Fruit fly (Drosophila melanogaster) whole organism, embryonic: ENCODE results near the gene dia.

Experiments
- Abd-B ChIP-seq: fragments of 200-800 bp; sonication (Bioruptor generic); optimal IDR thresholded peaks from 2 replicates; lab custom pipeline; 2018; ENCODE audit warnings: missing biosample characterization, mild to moderate bottlenecking, missing genetic modification characterization, moderate library complexity
- Antp ChIP-seq: fragments of 200-800 bp; sonication (Bioruptor generic); optimal IDR thresholded peaks from 3 replicates; lab custom pipeline; 2016; ENCODE audit warnings: missing biosample characterization, missing genetic modification characterization
- Atf3 ChIP-seq: fragments of 200-800 bp; sonication (Bioruptor generic); optimal IDR thresholded peaks from 3 replicates; lab custom pipeline; 2016; ENCODE audit warnings: missing biosample characterization, missing genetic modification characterization
- CG10209 ChIP-seq: fragments of 200-800 bp; sonication (Bioruptor generic); optimal IDR thresholded peaks from 3 replicates; lab custom pipeline; 2017; ENCODE audit warnings: missing biosample characterization, mild to moderate bottlenecking, missing genetic modification characterization, missing genetic modification reagents
- CG10462 ChIP-seq: fragments of 200-800 bp; sonication (Bioruptor generic); optimal IDR thresholded peaks from 2 replicates; lab custom pipeline; 2016; ENCODE audit warnings: missing biosample characterization, missing genetic modification characterization
- CG10543 ChIP-seq: fragments of 200-800 bp; sonication (Bioruptor generic); optimal IDR thresholded peaks from 3 replicates; lab custom pipeline; 2017; ENCODE audit warnings: missing biosample characterization, mild to moderate bottlenecking, missing genetic modification characterization, moderate library complexity
- CG11085 ChIP-seq: fragments of 200-800 bp; sonication (Bioruptor generic); IDR thresholded peaks from 2 replicates; pipeline ENCODE4 v1.3.6; 2022; ENCODE audit warnings: missing biosample characterization, missing genetic modification characterization
- CG13123 ChIP-seq: fragments of 200-800 bp; sonication (Bioruptor generic); optimal IDR thresholded peaks from 2 replicates; lab custom pipeline; 2016; ENCODE audit warnings: missing biosample characterization, missing genetic modification characterization
- CG14441 ChIP-seq: fragments of 200-800 bp; sonication (Bioruptor generic); IDR thresholded peaks from 2 replicates; pipeline ENCODE4 v1.3.6; 2022; ENCODE audit warnings: missing biosample characterization, missing genetic modification characterization
- CG1832 ChIP-seq: fragments of 200-800 bp; sonication (Bioruptor generic); optimal IDR thresholded peaks from 2 replicates; lab custom pipeline; 2017; ENCODE audit warnings: missing biosample characterization, mild to moderate bottlenecking, missing genetic modification characterization, inconsistent platforms
- CG34422 ChIP-seq: fragments of 200-800 bp; sonication (Bioruptor generic); IDR thresholded peaks from 3 replicates; pipeline ENCODE4 v1.3.6; 2022; ENCODE audit warnings: missing biosample characterization, missing genetic modification characterization
- CG3726 ChIP-seq: fragments of 200-800 bp; sonication (Bioruptor generic); IDR thresholded peaks from 3 replicates; pipeline ENCODE4, ENCODE4 v1.3.6; 2022; ENCODE audit warnings: missing biosample characterization, missing genetic modification characterization
- CG4328 ChIP-seq: fragments of 200-800 bp; sonication (Bioruptor generic); optimal IDR thresholded peaks from 3 replicates; lab custom pipeline; 2017; ENCODE audit warnings: missing biosample characterization, missing genetic modification reagents, missing genetic modification characterization
- CG43689 ChIP-seq: fragments of 200-800 bp; sonication (Bioruptor generic); IDR thresholded peaks from 2 replicates; pipeline ENCODE4 v1.3.6; 2022; ENCODE audit warnings: missing biosample characterization, missing genetic modification characterization
- CG4854 ChIP-seq: fragments of 200-800 bp; sonication (Bioruptor generic); optimal IDR thresholded peaks from 2 replicates; lab custom pipeline; 2016; ENCODE audit warnings: missing biosample characterization, missing genetic modification characterization, inconsistent platforms
- CG6654 ChIP-seq: fragments of 200-800 bp; sonication (Bioruptor generic); optimal IDR thresholded peaks from 2 replicates; lab custom pipeline; 2017; ENCODE audit warnings: missing biosample characterization, mild to moderate bottlenecking, missing genetic modification characterization
- CG6683 ChIP-seq: fragments of 200-800 bp; sonication (Bioruptor generic); optimal IDR thresholded peaks from 2 replicates; lab custom pipeline; 2017; ENCODE audit warnings: missing biosample characterization, mild to moderate bottlenecking, missing genetic modification characterization, missing genetic modification reagents
- CG6689 ChIP-seq: fragments of 200-800 bp; sonication (Bioruptor generic); IDR thresholded peaks from 2 replicates; pipeline ENCODE4 v1.3.6; 2022; ENCODE audit warnings: missing biosample characterization, missing genetic modification characterization
- CG6854 ChIP-seq: fragments of 200-800 bp; sonication (Bioruptor generic); optimal IDR thresholded peaks from 3 replicates; lab custom pipeline; 2017; ENCODE audit warnings: missing biosample characterization, mild to moderate bottlenecking, missing genetic modification characterization
- CG7372 ChIP-seq: fragments of 200-800 bp; sonication (Bioruptor generic); IDR thresholded peaks from 2 replicates; pipeline ENCODE4 v1.3.6; 2022; ENCODE audit warnings: missing biosample characterization, missing genetic modification characterization
- CG7963 ChIP-seq: fragments of 200-800 bp; sonication (Bioruptor generic); IDR thresholded peaks from 3 replicates; pipeline ENCODE4 v1.3.6; 2022; ENCODE audit warnings: missing biosample characterization, missing genetic modification characterization; ENCODE audit not compliant: partially characterized antibody
- CG7987 ChIP-seq: fragments of 200-800 bp; sonication (Bioruptor generic); optimal IDR thresholded peaks from 2 replicates; lab custom pipeline; 2018; ENCODE audit warnings: missing biosample characterization, mild to moderate bottlenecking, missing genetic modification characterization, moderate library complexity
- Camta ChIP-seq: fragments of 200-800 bp; sonication (Bioruptor generic); optimal IDR thresholded peaks from 2 replicates; lab custom pipeline; 2016; ENCODE audit warnings: missing biosample characterization, missing genetic modification characterization
- Dip3 ChIP-seq: fragments of 200-800 bp; sonication (Bioruptor generic); optimal IDR thresholded peaks from 3 replicates; lab custom pipeline; 2016; ENCODE audit warnings: missing biosample characterization, missing genetic modification characterization
- E2f1 ChIP-seq: fragments of 200-800 bp; sonication (Bioruptor generic); IDR thresholded peaks from 2 replicates; pipeline ENCODE4 v1.3.6; 2022; ENCODE audit warnings: missing biosample characterization, missing genetic modification characterization
- ERR ChIP-seq: fragments of 200-800 bp; sonication (Bioruptor generic); optimal IDR thresholded peaks from 2 replicates; lab custom pipeline; 2016; ENCODE audit warnings: missing biosample characterization, missing genetic modification characterization
- HLH54F ChIP-seq: fragments of 200-800 bp; sonication (Bioruptor generic); optimal IDR thresholded peaks from 3 replicates; lab custom pipeline; 2016; ENCODE audit warnings: missing biosample characterization, missing genetic modification characterization
- HmgD ChIP-seq: fragments of 200-800 bp; sonication (Bioruptor generic); optimal IDR thresholded peaks from 3 replicates; lab custom pipeline; 2016; ENCODE audit warnings: missing biosample characterization, missing genetic modification characterization
- Hmr ChIP-seq: fragments of 200-800 bp; sonication (Bioruptor generic); optimal IDR thresholded peaks from 3 replicates; lab custom pipeline; 2017; ENCODE audit warnings: mild to moderate bottlenecking, missing biosample characterization, missing genetic modification reagents, missing genetic modification characterization
- Hr39 ChIP-seq: fragments of >200 bp; optimal IDR thresholded peaks from 2 replicates; lab custom pipeline; 2017
- MESR4 ChIP-seq: fragments of 200-800 bp; sonication (Bioruptor generic); optimal IDR thresholded peaks from 2 replicates; lab custom pipeline; 2018; ENCODE audit warnings: missing biosample characterization, mild to moderate bottlenecking, missing genetic modification characterization, moderate library complexity
- Meics ChIP-seq: fragments of 200-800 bp; sonication (Bioruptor generic); optimal IDR thresholded peaks from 2 replicates; lab custom pipeline; 2017; ENCODE audit warnings: missing biosample characterization, mild to moderate bottlenecking, missing genetic modification characterization
- NK7.1 ChIP-seq: fragments of 200-800 bp; sonication (Bioruptor generic); optimal IDR thresholded peaks from 3 replicates; lab custom pipeline; 2016; ENCODE audit warnings: missing biosample characterization, missing genetic modification characterization
- Sry-β ChIP-seq: fragments of 200-800 bp; sonication (Bioruptor generic); optimal IDR thresholded peaks from 2 replicates; lab custom pipeline; 2018; ENCODE audit warnings: missing biosample characterization, mild to moderate bottlenecking, missing genetic modification characterization, moderate library complexity
- Ssrp ChIP-seq: fragments of 200-800 bp; sonication (Bioruptor generic); optimal IDR thresholded peaks from 2 replicates; lab custom pipeline; 2018; ENCODE audit warnings: missing biosample characterization, mild to moderate bottlenecking, missing genetic modification characterization, moderate library complexity
- ac ChIP-seq: fragments of 200-800 bp; sonication (Bioruptor generic); optimal IDR thresholded peaks from 3 replicates; lab custom pipeline; 2017; ENCODE audit warnings: missing biosample characterization, mild to moderate bottlenecking, missing genetic modification characterization
- amos ChIP-seq: fragments of 200-800 bp; sonication (Bioruptor generic); IDR thresholded peaks from 2 replicates; pipeline ENCODE4 v1.3.6; 2022; ENCODE audit warnings: missing biosample characterization, missing genetic modification characterization; ENCODE audit not compliant: partially characterized antibody
- bigmax ChIP-seq: fragments of 200-800 bp; sonication (Bioruptor generic); optimal IDR thresholded peaks from 2 replicates; lab custom pipeline; 2018; ENCODE audit warnings: missing biosample characterization, mild to moderate bottlenecking, missing genetic modification characterization
- btn ChIP-seq: fragments of 200-800 bp; sonication (Bioruptor generic); optimal IDR thresholded peaks from 2 replicates; lab custom pipeline; 2016; ENCODE audit warnings: missing biosample characterization, missing genetic modification characterization
- chm ChIP-seq: fragments of 200-800 bp; sonication (Bioruptor generic); IDR thresholded peaks from 2 replicates; pipeline ENCODE4 v1.3.6; 2022; ENCODE audit warnings: missing biosample characterization, missing genetic modification characterization
- dpn ChIP-seq, 2 experiments: fragments of 200-800 bp; sonication (Bioruptor generic); optimal IDR thresholded peaks; 3 replicates each; lab custom pipeline; 2016; ENCODE audit warnings: missing biosample characterization in 2 of 2, missing genetic modification characterization in 2 of 2
- grau ChIP-seq: fragments of 200-800 bp; optimal IDR thresholded peaks from 3 replicates; lab custom pipeline; 2019; ENCODE audit warnings: missing biosample characterization, mild to moderate bottlenecking, missing genetic modification characterization, moderate library complexity
- gsb ChIP-seq: fragments of 200-800 bp; sonication (Bioruptor generic); IDR thresholded peaks from 2 replicates; pipeline ENCODE4 v1.3.6; 2022; ENCODE audit warnings: missing biosample characterization, missing genetic modification characterization
- nerfin-1 ChIP-seq: fragments of 200-800 bp; sonication (Bioruptor generic); optimal IDR thresholded peaks from 3 replicates; lab custom pipeline; 2019; ENCODE audit warnings: missing biosample characterization, mild to moderate bottlenecking, missing genetic modification characterization, moderate library complexity
- org-1 ChIP-seq: fragments of 200-800 bp; sonication (Bioruptor generic); optimal IDR thresholded peaks from 2 replicates; lab custom pipeline; 2017; ENCODE audit warnings: missing biosample characterization, missing genetic modification characterization
- otp ChIP-seq: fragments of 200-800 bp; sonication (Bioruptor generic); IDR thresholded peaks from 3 replicates; pipeline ENCODE4, ENCODE4 v1.3.6; 2022; ENCODE audit warnings: missing biosample characterization, missing genetic modification characterization
- p53 ChIP-seq: fragments of 200-800 bp; sonication (Bioruptor generic); optimal IDR thresholded peaks from 2 replicates; lab custom pipeline; 2016; ENCODE audit warnings: missing biosample characterization, missing genetic modification characterization
- sd ChIP-seq: fragments of 200-800 bp; sonication (Bioruptor generic); optimal IDR thresholded peaks from 3 replicates; lab custom pipeline; 2018; ENCODE audit warnings: missing biosample characterization, mild to moderate bottlenecking, missing genetic modification characterization, moderate library complexity
- sim ChIP-seq: fragments of 200-800 bp; sonication (Bioruptor generic); IDR thresholded peaks from 2 replicates; pipeline ENCODE4 v1.3.6; 2022; ENCODE audit warnings: missing biosample characterization, missing genetic modification characterization
- unpg ChIP-seq: fragments of 200-800 bp; sonication (Bioruptor generic); optimal IDR thresholded peaks from 3 replicates; lab custom pipeline; 2018; ENCODE audit warnings: missing biosample characterization, mild to moderate bottlenecking, missing genetic modification characterization, moderate library complexity

The dia gene

dm6 chr2L:20805624-20806339 lies 47.8 kb downstream of the dia start (continued):
- peak; percentile 96 for TF ChIP-seq CG6689
- TF ChIP-seq Atf3 (GFP tag; lab: Kevin White, UChicago) = peak; percentile 69
- TF ChIP-seq Ssrp (tag; lab: Kevin White, UChicago) = peak; percentile 93
- TF ChIP-seq dpn (GFP tag; optimal IDR thresholded peaks at IDR 0.05; lab: Kevin White, UChicago) = peak; percentile 78 to 96
- TF ChIP-seq HmgD (GFP tag; lab: Kevin White, UChicago) = peak; percentile 12
- TF ChIP-seq ERR (GFP tag; lab: Kevin White, UChicago) = peak; percentile 43
- peak; percentile 62 for TF ChIP-seq ac (GFP tag; lab: Kevin White, UChicago)
- peak; percentile 91 for TF ChIP-seq CG11085 (GFP tag; lab: Robert Waterston, UW)
- peak; percentile 95 for TF ChIP-seq gsb (GFP tag; lab: Robert Waterston, UW)
- TF ChIP-seq Abd-B (GFP tag; lab: Kevin White, UChicago) = peak; percentile 94
- peak; percentile 96 for TF ChIP-seq grau (tag; lab: Kevin White, UChicago)
- peak; percentile 95 for TF ChIP-seq CG34422 (GFP tag; lab: Robert Waterston, UW)
- TF ChIP-seq Antp = peak; percentile 17
- TF ChIP-seq CG7372 = peak; percentile 92
- TF ChIP-seq unpg = peak; percentile 97
- peak; percentile 97 for TF ChIP-seq Hmr (GFP tag; lab: Kevin White, UChicago)
- TF ChIP-seq CG3726 (GFP tag; lab: Robert Waterston, UW) = peak; percentile 93
- peak; percentile 45 for TF ChIP-seq Sry-β (GFP tag; lab: Kevin White, UChicago)
- TF ChIP-seq CG7963 (GFP tag; lab: Robert Waterston, UW) = peak; percentile 70
- TF ChIP-seq Meics (GFP tag; lab: Kevin White, UChicago) = peak; percentile 96
- peak; percentile 90 for TF ChIP-seq chm (GFP tag; lab: Robert Waterston, UW)
- peak; percentile 29; the same call in 1 of the 2 replicates for TF ChIP-seq amos (GFP tag; lab: Robert Waterston, UW)
- peak; percentile 93 for TF ChIP-seq CG43689 (GFP tag; lab: Robert Waterston, UW)
- peak; percentile 89 for TF ChIP-seq CG4854
- peak; percentile 85 for TF ChIP-seq Dip3 (GFP tag; lab: Kevin White, UChicago)
- peak; percentile 88 for TF ChIP-seq CG4328 (GFP tag; lab: Kevin White, UChicago)
- TF ChIP-seq org-1 (GFP tag; lab: Kevin White, UChicago) = peak; percentile 96
- TF ChIP-seq nerfin-1 = peak; percentile 89
- peak; percentile 91 for TF ChIP-seq CG13123 (GFP tag; lab: Kevin White, UChicago)
- peak; percentile 40 for TF ChIP-seq NK7.1 (GFP tag; lab: Kevin White, UChicago)
- peak; percentile 88 for TF ChIP-seq CG7987
- peak; percentile 97 for TF ChIP-seq CG10543 (GFP tag; lab: Kevin White, UChicago)
- peak; percentile 93 for TF ChIP-seq sd (tag; lab: Kevin White, UChicago)
- peak; percentile 58 for TF ChIP-seq MESR4 (GFP tag; lab: Kevin White, UChicago)
- peak; percentile 81 for TF ChIP-seq sim
- peak; percentile 83 for TF ChIP-seq HLH54F (GFP tag; lab: Kevin White, UChicago)
- no peak for TF ChIP-seq CG1832 (GFP tag; lab: Kevin White, UChicago)
- peak; percentile 87 for TF ChIP-seq CG10462 (GFP tag; lab: Kevin White, UChicago)
- TF ChIP-seq CG14441 (GFP tag; lab: Robert Waterston, UW) = peak; percentile 95
- TF ChIP-seq bigmax (GFP tag; lab: Kevin White, UChicago) = peak; percentile 64
- no peak for TF ChIP-seq btn (GFP tag; lab: Kevin White, UChicago)
- TF ChIP-seq Hr39 (lab: Kevin White, UChicago) = no peak
- peak; percentile 92 for TF ChIP-seq CG6854 (GFP tag; lab: Kevin White, UChicago)
- peak; percentile 96 for TF ChIP-seq CG10209 (GFP tag; lab: Kevin White, UChicago)
- TF ChIP-seq CG6683 (GFP tag; lab: Kevin White, UChicago) = peak; percentile 90
- peak; percentile 84 for TF ChIP-seq CG6654
- peak; percentile 94 for TF ChIP-seq otp (GFP tag; lab: Robert Waterston, UW)
- TF ChIP-seq Camta (GFP tag; lab: Kevin White, UChicago) = peak; percentile 74
- TF ChIP-seq p53 = peak; percentile 18
- TF ChIP-seq E2f1 (GFP tag; lab: Robert Waterston, UW) = peak; percentile 95
